Fruit fly (Drosophila melanogaster) whole organism, embryonic: ENCODE measurements around the gene mRpL3.

Experiments
- Bgb ChIP-seq: fragments of 200-800 bp; sonication (Bioruptor generic); IDR thresholded peaks from 2 replicates; pipeline ENCODE4 v1.3.6; 2022; ENCODE audit warnings: missing biosample characterization, missing genetic modification characterization; ENCODE audit not compliant: partially characterized antibody
- BtbVII ChIP-seq: fragments of 200-800 bp; sonication (Bioruptor generic); optimal IDR thresholded peaks from 3 replicates; lab custom pipeline; 2017; ENCODE audit warnings: missing biosample characterization, mild to moderate bottlenecking, missing genetic modification characterization
- CG10209 ChIP-seq: fragments of 200-800 bp; sonication (Bioruptor generic); optimal IDR thresholded peaks from 3 replicates; lab custom pipeline; 2017; ENCODE audit warnings: missing biosample characterization, mild to moderate bottlenecking, missing genetic modification characterization, missing genetic modification reagents
- CG12155 ChIP-seq: fragments of 200-800 bp; sonication (Bioruptor generic); optimal IDR thresholded peaks from 3 replicates; lab custom pipeline; 2016; ENCODE audit warnings: missing biosample characterization, missing genetic modification characterization
- CG15011 ChIP-seq: fragments of 200-800 bp; sonication (Bioruptor generic); optimal IDR thresholded peaks from 3 replicates; lab custom pipeline; 2018; ENCODE audit warnings: missing biosample characterization, mild to moderate bottlenecking, missing genetic modification characterization
- CG15073 ChIP-seq: fragments of 200-800 bp; sonication (Bioruptor generic); optimal IDR thresholded peaks from 2 replicates; lab custom pipeline; 2016; ENCODE audit warnings: missing biosample characterization, missing genetic modification characterization
- CG15479 ChIP-seq: fragments of 200-800 bp; sonication (Bioruptor generic); optimal IDR thresholded peaks from 3 replicates; lab custom pipeline; 2019; ENCODE audit warnings: missing biosample characterization, mild to moderate bottlenecking, missing genetic modification characterization, moderate library complexity
- CG1603 ChIP-seq: fragments of 200-800 bp; sonication (Bioruptor generic); optimal IDR thresholded peaks from 2 replicates; lab custom pipeline; 2019; ENCODE audit warnings: missing biosample characterization, mild to moderate bottlenecking, missing genetic modification characterization, moderate library complexity
- CG17612 ChIP-seq: fragments of 200-800 bp; sonication (Bioruptor generic); IDR thresholded peaks from 2 replicates; pipeline ENCODE4 v1.3.6; 2022; ENCODE audit warnings: missing biosample characterization, missing genetic modification characterization
- CG17829 ChIP-seq: fragments of 200-800 bp; optimal IDR thresholded peaks from 2 replicates; lab custom pipeline; 2019; ENCODE audit warnings: missing biosample characterization, mild to moderate bottlenecking, missing genetic modification characterization, moderate library complexity
- CG1792 ChIP-seq: fragments of 200-800 bp; sonication (Bioruptor generic); optimal IDR thresholded peaks from 2 replicates; lab custom pipeline; 2016; ENCODE audit warnings: missing biosample characterization, missing genetic modification characterization
- CG2129 ChIP-seq: fragments of 200-800 bp; sonication (Bioruptor generic); IDR thresholded peaks from 2 replicates; pipeline ENCODE4 v1.3.6; 2022; ENCODE audit warnings: missing biosample characterization, missing genetic modification characterization; ENCODE audit not compliant: partially characterized antibody
- CG2678 ChIP-seq: fragments of 200-800 bp; sonication (Bioruptor generic); optimal IDR thresholded peaks from 3 replicates; lab custom pipeline; 2019; ENCODE audit warnings: missing biosample characterization, mild to moderate bottlenecking, missing genetic modification characterization, moderate library complexity
- CG2875 ChIP-seq: fragments of 200-800 bp; sonication (Bioruptor generic); optimal IDR thresholded peaks from 2 replicates; lab custom pipeline; 2017; ENCODE audit warnings: missing biosample characterization, mild to moderate bottlenecking, missing genetic modification characterization, missing genetic modification reagents
- CG30431 ChIP-seq: fragments of 200-800 bp; sonication (Bioruptor generic); optimal IDR thresholded peaks from 2 replicates; lab custom pipeline; 2017; ENCODE audit warnings: missing biosample characterization, missing genetic modification characterization
- CG4424 ChIP-seq: fragments of 200-800 bp; sonication (Bioruptor generic); optimal IDR thresholded peaks from 3 replicates; lab custom pipeline; 2016; ENCODE audit warnings: missing biosample characterization, missing genetic modification characterization
- CG4820 ChIP-seq: fragments of 200-800 bp; sonication (Bioruptor generic); optimal IDR thresholded peaks from 3 replicates; lab custom pipeline; 2016; ENCODE audit warnings: missing biosample characterization, missing genetic modification characterization
- CG6254 ChIP-seq: fragments of 200-800 bp; sonication (Bioruptor generic); optimal IDR thresholded peaks from 3 replicates; lab custom pipeline; 2017; ENCODE audit warnings: mild to moderate bottlenecking, missing biosample characterization, missing genetic modification reagents, missing genetic modification characterization
- CG7839 ChIP-seq: fragments of 200-800 bp; sonication (Bioruptor generic); optimal IDR thresholded peaks from 3 replicates; lab custom pipeline; 2018; ENCODE audit warnings: missing biosample characterization, mild to moderate bottlenecking, missing genetic modification characterization, moderate library complexity
- CG9817 ChIP-seq: fragments of 200-800 bp; sonication (Bioruptor generic); optimal IDR thresholded peaks from 2 replicates; lab custom pipeline; 2018; ENCODE audit warnings: missing biosample characterization, mild to moderate bottlenecking, missing genetic modification characterization, moderate library complexity
- CG9876 ChIP-seq: fragments of 200-800 bp; sonication (Bioruptor generic); optimal IDR thresholded peaks from 2 replicates; lab custom pipeline; 2016; ENCODE audit warnings: missing biosample characterization, missing genetic modification characterization
- Camta ChIP-seq: fragments of 200-800 bp; sonication (Bioruptor generic); optimal IDR thresholded peaks from 2 replicates; lab custom pipeline; 2016; ENCODE audit warnings: missing biosample characterization, missing genetic modification characterization
- D19B ChIP-seq: fragments of 200-800 bp; sonication (Bioruptor generic); optimal IDR thresholded peaks from 2 replicates; lab custom pipeline; 2017; ENCODE audit warnings: missing biosample characterization, mild to moderate bottlenecking, missing genetic modification characterization
- Dfd ChIP-seq, 2 experiments: fragments of >200 bp; optimal IDR thresholded peaks; 2 replicates each; lab custom pipeline; 2017; ENCODE audit warnings: missing biosample characterization in 2 of 2, missing genetic modification characterization in 2 of 2
- Dll ChIP-seq: fragments of 200-800 bp; sonication (Bioruptor generic); IDR thresholded peaks from 4 replicates; pipeline ENCODE4 v1.3.6; 2022; ENCODE audit warnings: missing biosample characterization, missing genetic modification characterization; ENCODE audit not compliant: partially characterized antibody
- Ets97D ChIP-seq: fragments of 200-800 bp; sonication (Bioruptor generic); optimal IDR thresholded peaks from 3 replicates; lab custom pipeline; 2016; ENCODE audit warnings: missing biosample characterization, missing genetic modification characterization
- Gug ChIP-seq: fragments of 200-800 bp; sonication (Bioruptor generic); IDR thresholded peaks from 4 replicates; pipeline ENCODE4 v1.3.6; 2022; ENCODE audit warnings: missing biosample characterization, missing genetic modification characterization
- Hmr ChIP-seq: fragments of 200-800 bp; sonication (Bioruptor generic); optimal IDR thresholded peaks from 3 replicates; lab custom pipeline; 2017; ENCODE audit warnings: mild to moderate bottlenecking, missing biosample characterization, missing genetic modification reagents, missing genetic modification characterization
- NFAT ChIP-seq: fragments of 200-800 bp; sonication (Bioruptor generic); IDR thresholded peaks from 2 replicates; pipeline ENCODE4 v1.3.6; 2022; ENCODE audit warnings: missing biosample characterization, missing genetic modification characterization
- NK7.1 ChIP-seq: fragments of 200-800 bp; sonication (Bioruptor generic); optimal IDR thresholded peaks from 3 replicates; lab custom pipeline; 2016; ENCODE audit warnings: missing biosample characterization, missing genetic modification characterization
- Oaz ChIP-seq: fragments of 200-800 bp; sonication (Bioruptor generic); IDR thresholded peaks from 2 replicates; pipeline ENCODE4 v1.3.6; 2022; ENCODE audit warnings: missing biosample characterization, missing genetic modification characterization
- Sox102F ChIP-seq: fragments of 200-800 bp; sonication (Bioruptor generic); optimal IDR thresholded peaks from 2 replicates; lab custom pipeline; 2018; ENCODE audit warnings: missing biosample characterization, mild to moderate bottlenecking, missing genetic modification characterization, moderate library complexity
- abd-A ChIP-seq: fragments of 200-800 bp; sonication (Bioruptor generic); optimal IDR thresholded peaks from 3 replicates; lab custom pipeline; 2019; ENCODE audit warnings: missing biosample characterization, mild to moderate bottlenecking, missing genetic modification characterization, moderate library complexity
- amos ChIP-seq: fragments of 200-800 bp; sonication (Bioruptor generic); IDR thresholded peaks from 2 replicates; pipeline ENCODE4 v1.3.6; 2022; ENCODE audit warnings: missing biosample characterization, missing genetic modification characterization; ENCODE audit not compliant: partially characterized antibody
- cad ChIP-seq: fragments of >200 bp; optimal IDR thresholded peaks from 2 replicates; lab custom pipeline; 2017; ENCODE audit warnings: missing biosample characterization, missing genetic modification characterization
- exex ChIP-seq: fragments of 200-800 bp; sonication (Bioruptor generic); optimal IDR thresholded peaks from 4 replicates; lab custom pipeline; 2018; ENCODE audit warnings: missing biosample characterization, mild to moderate bottlenecking, missing genetic modification characterization, moderate library complexity
- fd64A ChIP-seq: fragments of 200-800 bp; sonication (Bioruptor generic); optimal IDR thresholded peaks from 3 replicates; lab custom pipeline; 2018; ENCODE audit warnings: missing biosample characterization, mild to moderate bottlenecking, missing genetic modification characterization
- gem ChIP-seq: fragments of 200-800 bp; sonication (Bioruptor generic); optimal IDR thresholded peaks from 2 replicates; lab custom pipeline; 2019; ENCODE audit warnings: missing biosample characterization, mild to moderate bottlenecking, missing genetic modification characterization, moderate library complexity
- nom ChIP-seq: fragments of 200-800 bp; sonication (Bioruptor generic); optimal IDR thresholded peaks from 2 replicates; lab custom pipeline; 2017; ENCODE audit warnings: missing biosample characterization, missing genetic modification characterization, mild to moderate bottlenecking, moderate library complexity, missing genetic modification reagents
- org-1 ChIP-seq: fragments of 200-800 bp; sonication (Bioruptor generic); optimal IDR thresholded peaks from 2 replicates; lab custom pipeline; 2017; ENCODE audit warnings: missing biosample characterization, missing genetic modification characterization
- otp ChIP-seq: fragments of 200-800 bp; sonication (Bioruptor generic); IDR thresholded peaks from 3 replicates; pipeline ENCODE4, ENCODE4 v1.3.6; 2022; ENCODE audit warnings: missing biosample characterization, missing genetic modification characterization
- phol ChIP-seq: fragments of 200-800 bp; sonication (Bioruptor generic); optimal IDR thresholded peaks from 3 replicates; lab custom pipeline; 2018; ENCODE audit warnings: missing biosample characterization, mild to moderate bottlenecking, missing genetic modification characterization, moderate library complexity
- run ChIP-seq: fragments of 200-800 bp; sonication (Bioruptor generic); optimal IDR thresholded peaks from 3 replicates; lab custom pipeline; 2018; ENCODE audit warnings: missing biosample characterization, mild to moderate bottlenecking, missing genetic modification characterization
- sd ChIP-seq: fragments of 200-800 bp; sonication (Bioruptor generic); optimal IDR thresholded peaks from 3 replicates; lab custom pipeline; 2018; ENCODE audit warnings: missing biosample characterization, mild to moderate bottlenecking, missing genetic modification characterization, moderate library complexity
- shn ChIP-seq: fragments of 200-800 bp; sonication (Bioruptor generic); optimal IDR thresholded peaks from 3 replicates; lab custom pipeline; 2016; ENCODE audit warnings: missing biosample characterization, missing genetic modification characterization
- trh ChIP-seq: fragments of 200-800 bp; sonication (Bioruptor generic); optimal IDR thresholded peaks from 2 replicates; lab custom pipeline; 2016; ENCODE audit warnings: missing biosample characterization, missing genetic modification characterization
- yki ChIP-seq: fragments of >200 bp; optimal IDR thresholded peaks from 3 replicates; lab custom pipeline; 2018
- zen ChIP-seq: fragments of 200-800 bp; sonication (Bioruptor generic); optimal IDR thresholded peaks from 3 replicates; lab custom pipeline; 2018; ENCODE audit warnings: missing biosample characterization, mild to moderate bottlenecking, missing genetic modification characterization, moderate library complexity
- zen2 ChIP-seq: fragments of 200-800 bp; sonication (Bioruptor generic); IDR thresholded peaks from 3 replicates; pipeline ENCODE4 v1.3.6; 2022; ENCODE audit warnings: missing biosample characterization, missing genetic modification characterization; ENCODE audit not compliant: partially characterized antibody

The mRpL3 gene

DNA sequence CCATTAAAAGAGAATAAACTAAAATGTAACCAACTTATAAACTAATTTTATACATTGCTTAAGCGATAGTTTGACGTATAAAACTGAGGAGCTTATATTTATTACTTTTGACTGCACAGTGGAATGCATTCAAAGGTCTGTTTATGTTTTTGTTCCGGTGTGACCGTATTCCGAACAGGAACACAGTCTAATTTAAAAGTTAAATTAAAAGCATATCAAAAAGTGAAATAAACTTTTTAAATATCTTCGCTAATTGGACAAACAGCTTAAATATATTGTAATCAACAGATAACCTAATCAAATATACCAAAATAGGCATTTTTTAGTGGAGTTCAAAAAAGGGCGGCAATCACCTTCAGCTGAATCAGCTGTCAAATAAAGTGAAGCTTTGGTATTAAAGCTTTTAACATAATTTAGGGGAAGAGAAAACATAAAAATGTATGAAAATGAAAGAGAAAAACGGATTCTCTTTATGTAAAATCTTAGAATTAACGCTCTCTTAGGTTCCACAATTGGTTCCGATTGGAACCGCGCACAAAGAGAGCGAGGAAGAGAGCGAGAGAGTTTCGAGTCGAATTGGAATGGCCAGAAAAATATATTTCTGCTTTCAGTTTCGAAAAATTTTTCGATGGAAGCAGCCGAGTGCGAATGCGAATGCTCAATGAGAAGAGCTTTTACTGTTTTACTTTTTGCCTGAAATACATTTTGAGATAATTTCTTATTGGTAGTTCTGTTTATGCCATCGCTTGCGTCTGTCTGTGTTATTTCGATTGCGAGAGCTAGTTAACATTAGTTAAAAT, 42.9 kb downstream of the mRpL3 start, which contains the start of the genes PGRP-LE and sd (continued):
- TF ChIP-seq shn (GFP tag; lab: Kevin White, UChicago) (no peak), CG1603 (peak; percentile 18), Camta (GFP tag; lab: Kevin White, UChicago) (no peak), abd-A (tag; lab: Kevin White, UChicago) (peak; percentile 66), BtbVII (GFP tag; lab: Kevin White, UChicago) (peak; percentile 2), zen (tag; lab: Kevin White, UChicago) (no peak), nom (peak; percentile 57), trh (GFP tag; lab: Kevin White, UChicago) (no peak), cad (GFP tag; lab: Kevin White, UChicago) (no peak), CG10209 (GFP tag; lab: Kevin White, UChicago) (no peak), NK7.1 (no peak), CG6254 (GFP tag; lab: Kevin White, UChicago) (no peak), CG30431 (GFP tag; lab: Kevin White, UChicago) (no peak), CG1792 (GFP tag; lab: Kevin White, UChicago) (no peak), Dfd (GFP tag; optimal IDR thresholded peaks at IDR 0.05; lab: Kevin White, UChicago) (no peak), Ets97D (GFP tag; lab: Kevin White, UChicago) (peak; percentile 2), otp (GFP tag; lab: Robert Waterston, UW) (no peak), CG15011 (GFP tag; lab: Kevin White, UChicago) (no peak), CG4424 (no peak), sd (peak; percentile 48), Sox102F (GFP tag; lab: Kevin White, UChicago) (no peak), CG15479 (GFP tag; lab: Kevin White, UChicago) (no peak), CG17612 (GFP tag; lab: Robert Waterston, UW) (no peak), zen2 (GFP tag; lab: Robert Waterston, UW) (no peak), CG12155 (GFP tag; lab: Kevin White, UChicago) (no peak), amos (GFP tag; lab: Robert Waterston, UW) (peak; percentile 21; the same call in 1 of the 2 replicates), gem (tag; lab: Kevin White, UChicago) (peak; percentile 17), Hmr (GFP tag; lab: Kevin White, UChicago) (no peak), yki (lab: Kevin White, UChicago) (peak; percentile 60), fd64A (GFP tag; lab: Kevin White, UChicago) (no peak), D19B (no peak), Bgb (GFP tag; lab: Robert Waterston, UW) (no peak), org-1 (GFP tag; lab: Kevin White, UChicago) (no peak), phol (tag; lab: Kevin White, UChicago) (no peak), Dll (GFP tag; lab: Robert Waterston, UW) (no peak; the same call in 3 of the 4 replicates), run (tag; lab: Kevin White, UChicago) (no peak), CG9817 (no peak), CG15073 (GFP tag; lab: Kevin White, UChicago) (no peak), CG7839 (tag; lab: Kevin White, UChicago) (no peak), CG2678 (no peak), CG9876 (GFP tag; lab: Kevin White, UChicago) (no peak), CG17829 (tag; lab: Kevin White, UChicago) (no peak), exex (no peak), NFAT (GFP tag; lab: Robert Waterston, UW) (no peak), CG2129 (GFP tag; lab: Robert Waterston, UW) (no peak), CG4820 (GFP tag; lab: Kevin White, UChicago) (no peak), Gug (GFP tag; lab: Robert Waterston, UW) (no peak), CG2875 (GFP tag; lab: Kevin White, UChicago) (no peak), Oaz (GFP tag; lab: Robert Waterston, UW) (no peak)
